Worm (Caenorhabditis elegans) whole organism, mixed stage, embryonic: Measurements from ENCODE around the gene K08E7.8.

Experiments used
- M03D4.4 ChIP-seq: sonication (generic microtip); optimal IDR thresholded peaks from 2 replicates; lab custom pipeline; 2017; ENCODE audit warnings: mild to moderate bottlenecking, missing genetic modification characterization, missing compliant biosample characterization
- bed-3 ChIP-seq: fragments of 200-800 bp; sonication (Bioruptor generic); optimal IDR thresholded peaks from 3 replicates; lab custom pipeline; 2018; ENCODE audit warnings: mild to moderate bottlenecking, missing genetic modification characterization, moderate library complexity, missing compliant biosample characterization
- ceh-39 ChIP-seq: fragments of 150-350 bp; optimal IDR thresholded peaks from 2 replicates; lab custom pipeline; 2014; ENCODE audit warnings: missing biosample characterization, missing genetic modification characterization
- ceh-43 ChIP-seq: fragments of 200-800 bp; sonication (Bioruptor generic); optimal IDR thresholded peaks from 2 replicates; lab custom pipeline; 2018; ENCODE audit warnings: mild to moderate bottlenecking, missing genetic modification characterization, moderate library complexity, missing compliant biosample characterization
- ceh-83 ChIP-seq: fragments of 200-800 bp; sonication (Bioruptor generic); optimal IDR thresholded peaks from 2 replicates; lab custom pipeline; 2018; ENCODE audit warnings: mild to moderate bottlenecking, missing genetic modification characterization, missing compliant biosample characterization
- ces-1 ChIP-seq: fragments of 150-350 bp; optimal IDR thresholded peaks from 2 replicates; lab custom pipeline; 2014; ENCODE audit warnings: missing biosample characterization, missing genetic modification reagents, missing genetic modification characterization
- cnd-1 ChIP-seq: fragments of 200-800 bp; sonication (Bioruptor generic); optimal IDR thresholded peaks from 2 replicates; lab custom pipeline; 2018; ENCODE audit warnings: mild to moderate bottlenecking, missing genetic modification characterization, missing compliant biosample characterization
- drap-1 ChIP-seq: fragments of 200-800 bp; sonication (Bioruptor generic); optimal IDR thresholded peaks from 3 replicates; lab custom pipeline; 2018; ENCODE audit warnings: mild to moderate bottlenecking, missing genetic modification characterization, missing compliant biosample characterization
- elt-3 ChIP-seq: fragments of 150-350 bp; optimal IDR thresholded peaks from 2 replicates; lab custom pipeline; 2014; ENCODE audit warnings: missing biosample characterization, missing genetic modification characterization
- flh-1 ChIP-seq: fragments of 200-800 bp; sonication (Bioruptor generic); optimal IDR thresholded peaks from 2 replicates; lab custom pipeline; 2018; ENCODE audit warnings: mild to moderate bottlenecking, missing genetic modification characterization, moderate library complexity, missing compliant biosample characterization
- ham-2 ChIP-seq: fragments of 200-800 bp; sonication (Bioruptor generic); optimal IDR thresholded peaks from 2 replicates; lab custom pipeline; 2018; ENCODE audit warnings: mild to moderate bottlenecking, missing genetic modification characterization, missing compliant biosample characterization
- lin-13 ChIP-seq: fragments of 150-350 bp; optimal IDR thresholded peaks from 2 replicates; lab custom pipeline; 2014; ENCODE audit warnings: missing biosample characterization, missing genetic modification characterization
- lin-32 ChIP-seq: fragments of 200-800 bp; sonication (Bioruptor generic); optimal IDR thresholded peaks from 2 replicates; lab custom pipeline; 2018; ENCODE audit warnings: mild to moderate bottlenecking, missing genetic modification characterization, missing compliant biosample characterization
- mab-5 ChIP-seq: fragments of 150-350 bp; optimal IDR thresholded peaks from 2 replicates; lab custom pipeline; 2014; ENCODE audit warnings: missing biosample characterization, missing genetic modification characterization
- mep-1 ChIP-seq: fragments of 150-350 bp; optimal IDR thresholded peaks from 2 replicates; lab custom pipeline; 2017; ENCODE audit warnings: missing biosample characterization, missing genetic modification reagents, missing genetic modification characterization, inconsistent platforms
- mls-2 ChIP-seq: sonication (generic microtip); optimal IDR thresholded peaks from 2 replicates; lab custom pipeline; 2016; ENCODE audit warnings: mild to moderate bottlenecking, missing genetic modification characterization, moderate library complexity, missing compliant biosample characterization
- nhr-2 ChIP-seq: fragments of 150-350 bp; optimal IDR thresholded peaks from 2 replicates; lab custom pipeline; 2014; ENCODE audit warnings: missing biosample characterization, missing genetic modification characterization
- nhr-237 ChIP-seq: fragments of 150-350 bp; optimal IDR thresholded peaks from 2 replicates; lab custom pipeline; 2014; ENCODE audit warnings: missing biosample characterization, missing genetic modification characterization
- sem-2 ChIP-seq: fragments of 200-800 bp; sonication (Bioruptor generic); optimal IDR thresholded peaks from 2 replicates; lab custom pipeline; 2018; ENCODE audit warnings: mild to moderate bottlenecking, missing genetic modification characterization, missing compliant biosample characterization
- sptf-1 ChIP-seq: sonication (generic microtip); optimal IDR thresholded peaks from 2 replicates; lab custom pipeline; 2017; ENCODE audit warnings: mild to moderate bottlenecking, missing genetic modification characterization, moderate library complexity, missing compliant biosample characterization
- unc-120 ChIP-seq: sonication (generic microtip); optimal IDR thresholded peaks from 2 replicates; lab custom pipeline; 2017; ENCODE audit warnings: missing genetic modification characterization, missing compliant biosample characterization; ENCODE audit not compliant: poor library complexity, severe bottlenecking
- zip-8 ChIP-seq: fragments of 150-350 bp; optimal IDR thresholded peaks from 2 replicates; lab custom pipeline; 2014; ENCODE audit warnings: missing biosample characterization, missing genetic modification characterization
- ztf-11 ChIP-seq: fragments of 150-350 bp; optimal IDR thresholded peaks from 2 replicates; lab custom pipeline; 2014; ENCODE audit warnings: missing biosample characterization, missing genetic modification characterization

K08E7.8 gene

DNA sequence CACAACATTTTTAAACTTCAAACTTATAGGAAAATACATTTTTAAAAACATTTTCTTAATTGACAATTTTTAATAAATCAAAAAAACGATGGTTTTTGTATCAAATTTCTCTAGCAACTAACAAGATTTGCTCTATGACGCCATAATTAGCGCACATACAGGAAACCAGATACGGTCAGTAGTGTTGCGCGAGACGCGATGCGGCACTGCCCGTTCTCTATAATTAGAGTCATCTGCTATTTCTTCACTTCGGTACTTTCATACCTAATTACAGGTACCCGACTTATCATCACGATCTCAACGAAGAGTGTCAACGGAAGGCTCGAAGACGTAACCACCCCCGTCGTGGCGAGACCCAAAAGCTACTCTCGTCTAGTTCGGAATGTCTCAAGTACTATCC is 41.2 kb downstream of the K08E7.8 start:
- TF ChIP-seq zip-8 (tag; lab: Kevin White, UChicago) (peak; percentile 30), nhr-2 (tag; lab: Kevin White, UChicago) (peak; percentile 66), ceh-43 (GFP tag; lab: Kevin White, UChicago) (peak; percentile 39), mep-1 (no peak)
- TF ChIP-seq, all 35 proteins: peak for 3

ce11 chrIV:12542011-12542410 is 43.9 kb downstream of the K08E7.8 start, which contains the start of gene ham-1:
TSS of gene ham-1 (plus strand) at chrIV:12542183.
- no peak for TF ChIP-seq M03D4.4
- TF ChIP-seq drap-1 (GFP tag; lab: Kevin White, UChicago), result no peak
- TF ChIP-seq mab-5, result no peak
- TF ChIP-seq nhr-237 (tag; lab: Kevin White, UChicago), result no peak
- TF ChIP-seq cnd-1 (tag; lab: Kevin White, UChicago), result no peak
- TF ChIP-seq bed-3, result no peak

DNA sequence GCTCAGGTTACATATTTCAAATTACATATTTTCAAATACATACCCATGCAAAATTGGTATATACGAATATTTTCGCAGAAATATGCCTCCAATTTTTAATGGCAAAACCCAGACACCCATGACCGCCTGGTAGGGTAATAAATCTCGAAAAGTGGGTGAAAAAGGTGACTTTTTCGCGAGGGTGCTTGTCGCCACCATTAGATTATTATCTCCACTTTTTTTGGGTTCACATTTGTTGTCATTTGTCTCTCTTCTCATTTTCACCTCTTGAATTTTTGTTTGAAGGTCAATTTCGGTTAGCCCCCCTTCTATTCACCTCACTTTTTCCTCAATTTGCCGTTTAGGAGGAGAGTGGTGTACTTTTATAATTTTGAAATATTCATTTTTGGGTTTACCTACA is 45.6 kb downstream of the K08E7.8 start:
- no peak for TF ChIP-seq lin-32 (GFP tag; lab: Kevin White, UChicago)
- TF ChIP-seq ceh-83 (GFP tag; lab: Kevin White, UChicago), result no peak
- TF ChIP-seq mls-2 (tag; lab: Kevin White, UChicago), result no peak
- TF ChIP-seq elt-3 (tag; lab: Kevin White, UChicago), result no peak
- TF ChIP-seq sptf-1 (tag; lab: Kevin White, UChicago), result no peak
- TF ChIP-seq ztf-11 (tag; lab: Kevin White, UChicago), result no peak
- no peak for TF ChIP-seq ces-1 (GFP tag; lab: Kevin White, UChicago)

DNA sequence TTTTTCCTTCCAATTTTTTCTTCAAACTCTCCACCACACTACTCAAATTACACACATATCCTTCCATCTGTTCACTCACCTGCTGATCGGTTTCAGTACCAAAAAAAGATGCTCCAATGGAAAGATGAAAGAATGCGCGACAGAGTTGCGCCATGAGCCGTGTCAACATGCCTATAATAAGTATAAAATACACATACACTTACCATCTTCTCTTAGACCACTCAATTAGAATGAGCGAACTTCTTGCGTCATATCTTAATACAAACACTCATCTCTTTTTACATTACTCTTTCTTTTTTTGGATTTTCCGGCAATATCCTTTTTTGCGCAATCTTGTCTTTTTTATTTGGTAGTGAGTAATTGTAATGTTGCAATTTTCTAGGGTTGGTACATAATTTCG is 48.2 kb downstream of the K08E7.8 start:
- TF ChIP-seq ham-2 (GFP tag; lab: Kevin White, UChicago) (no peak), nhr-2 (tag; lab: Kevin White, UChicago) (peak; percentile 88), flh-1 (no peak), cnd-1 (tag; lab: Kevin White, UChicago) (peak; percentile 8), unc-120 (no peak), zip-8 (tag; lab: Kevin White, UChicago) (peak; percentile 95)

DNA sequence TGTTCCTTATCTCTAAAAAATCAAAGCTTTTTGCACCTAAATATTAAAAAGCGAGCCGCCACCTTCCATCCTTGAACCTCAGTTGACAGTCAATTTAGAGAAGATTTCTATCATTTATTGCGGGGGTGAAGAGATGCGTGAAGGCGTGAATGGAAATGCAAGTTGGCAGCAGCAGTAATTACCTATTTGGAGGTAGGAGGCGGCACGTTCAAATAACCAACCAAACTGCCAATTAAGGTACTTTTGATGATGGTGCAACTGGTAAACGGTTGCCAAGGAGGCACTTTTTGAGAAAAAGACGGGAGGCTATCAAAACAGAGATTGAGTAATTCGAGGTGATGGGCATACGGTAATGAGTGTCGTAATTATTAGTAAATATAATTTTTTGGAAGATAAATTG is 49.5 kb downstream of the K08E7.8 start:
- TF ChIP-seq ceh-43 (GFP tag; lab: Kevin White, UChicago) (peak; percentile 64), ceh-39 (tag; lab: Kevin White, UChicago) (no peak), sptf-1 (tag; lab: Kevin White, UChicago) (peak; percentile 56), cnd-1 (tag; lab: Kevin White, UChicago) (peak; percentile 22), lin-13 (tag; lab: Kevin White, UChicago) (no peak), flh-1 (no peak), ces-1 (GFP tag; lab: Kevin White, UChicago) (no peak), mep-1 (no peak), sem-2 (GFP tag; lab: Kevin White, UChicago) (no peak)
